Fruit fly (Drosophila melanogaster): ENCODE results near the gene CG14207.

CG14207 gene

dm6 chrX:19638328-19638940 lies 33.4 kb downstream of the CG14207 start, which contains the start of gene Rcd-1:
Gene Rcd-1 (plus strand): TSS chrX:19638767.
- TF ChIP-seq Hr4 (GFP tag; optimal IDR thresholded peaks at IDR 0.05), result no peak
- TF ChIP-seq Hr39 (GFP tag; optimal IDR thresholded peaks at IDR 0.05), result no peak
- TF ChIP-seq topi (GFP tag; optimal IDR thresholded peaks at IDR 0.05), result no peak
- TF ChIP-seq ss (GFP tag; optimal IDR thresholded peaks at IDR 0.05), result peak in 1 of 2 experiments; percentile 12
- no peak for TF ChIP-seq fd85E (GFP tag; optimal IDR thresholded peaks at IDR 0.05)
- no peak for TF ChIP-seq CG32006 (GFP tag; optimal IDR thresholded peaks at IDR 0.05)
- TF ChIP-seq svp (GFP tag), result no peak
- TF ChIP-seq Gug (GFP tag; IDR thresholded peaks at IDR 0.05), result no peak
- no peak for TF ChIP-seq CG4318 (GFP tag; optimal IDR thresholded peaks at IDR 0.05)
- no peak for TF ChIP-seq CG11902 (GFP tag; optimal IDR thresholded peaks at IDR 0.05)
- TF ChIP-seq CG1621 (tag; optimal IDR thresholded peaks at IDR 0.05), result no peak
- no peak for TF ChIP-seq acj6 (GFP tag; optimal IDR thresholded peaks at IDR 0.05)
- TF ChIP-seq Hr38 (GFP tag; optimal IDR thresholded peaks at IDR 0.05), result no peak
- TF ChIP-seq CG10669 (GFP tag; optimal IDR thresholded peaks at IDR 0.05), result no peak
- TF ChIP-seq CG3032 (tag; optimal IDR thresholded peaks at IDR 0.05), result no peak
- TF ChIP-seq CG16779 (tag; optimal IDR thresholded peaks at IDR 0.05), result no peak
- peak; percentile 90 for TF ChIP-seq fkh (GFP tag; optimal IDR thresholded peaks at IDR 0.05)
- TF ChIP-seq Eip78C (GFP tag), result peak; percentile 68

dm6 chrX:19640707-19641248 lies 35.8 kb downstream of the CG14207 start:
- TF ChIP-seq OdsH (GFP tag; optimal IDR thresholded peaks at IDR 0.05), result no peak
- no peak for TF ChIP-seq Sox15 (GFP tag; optimal IDR thresholded peaks at IDR 0.05)
- no peak for TF ChIP-seq CG10669 (GFP tag; optimal IDR thresholded peaks at IDR 0.05)
- no peak for TF ChIP-seq CG7368 (GFP tag; optimal IDR thresholded peaks at IDR 0.05)
- TF ChIP-seq Eip78C (GFP tag), result peak; percentile 68
- TF ChIP-seq dsx (GFP tag; optimal IDR thresholded peaks at IDR 0.05; ENCODE audit: poor library complexity, severe bottlenecking), result no peak
- no peak for TF ChIP-seq Hr4 (GFP tag; optimal IDR thresholded peaks at IDR 0.05)
- TF ChIP-seq Sox14 (GFP tag; optimal IDR thresholded peaks at IDR 0.05), result no peak
- TF ChIP-seq ss (GFP tag; optimal IDR thresholded peaks at IDR 0.05), result peak in 1 of 2 experiments; percentile 20
- TF ChIP-seq achi (GFP tag; optimal IDR thresholded peaks at IDR 0.05), result no peak
- no peak for TF ChIP-seq CG8632 (GFP tag; optimal IDR thresholded peaks at IDR 0.05)
- no peak for TF ChIP-seq cyc (GFP tag; optimal IDR thresholded peaks at IDR 0.05)

- TF ChIP-seq dsx (GFP tag; optimal IDR thresholded peaks at IDR 0.05; ENCODE audit: poor library complexity, severe bottlenecking), result no peak
- no peak for TF ChIP-seq Sox15 (GFP tag; optimal IDR thresholded peaks at IDR 0.05)
- TF ChIP-seq pdm3 (GFP tag; optimal IDR thresholded peaks at IDR 0.05), result no peak
- TF ChIP-seq CG34406 (GFP tag; optimal IDR thresholded peaks at IDR 0.05), result no peak
- no peak for TF ChIP-seq fkh (GFP tag; optimal IDR thresholded peaks at IDR 0.05)
- TF ChIP-seq CG6163 (GFP tag; IDR thresholded peaks at IDR 0.05), result peak; percentile 34; the same call in 1 of the 3 replicates
- TF ChIP-seq Hr39 (GFP tag; optimal IDR thresholded peaks at IDR 0.05), result no peak
- peak; percentile 68 for TF ChIP-seq Eip78C (GFP tag)
- TF ChIP-seq Met (GFP tag; optimal IDR thresholded peaks at IDR 0.05), result no peak
- peak; percentile 61 for TF ChIP-seq Sox14 (GFP tag; optimal IDR thresholded peaks at IDR 0.05)
- no peak for TF ChIP-seq CG6854 (GFP tag; optimal IDR thresholded peaks at IDR 0.05)
- TF ChIP-seq eg (GFP tag; IDR thresholded peaks at IDR 0.05), result 0 out of 3 replicates have a peak, but pooled peaks have one; percentile 8
- TF ChIP-seq CG1621 (tag; optimal IDR thresholded peaks at IDR 0.05), result peak; percentile 3
- no peak for TF ChIP-seq Gug (GFP tag; IDR thresholded peaks at IDR 0.05)
- no peak for TF ChIP-seq esn (GFP tag; optimal IDR thresholded peaks at IDR 0.05)
- TF ChIP-seq CG8119 (GFP tag; IDR thresholded peaks at IDR 0.05), result no peak
- no peak for TF ChIP-seq Sox102F (GFP tag; optimal IDR thresholded peaks at IDR 0.05)
- peak; percentile 100 for TF ChIP-seq achi (GFP tag; optimal IDR thresholded peaks at IDR 0.05)
- TF ChIP-seq CG7368 (GFP tag; optimal IDR thresholded peaks at IDR 0.05), result no peak
- TF ChIP-seq CG3919 (GFP tag; optimal IDR thresholded peaks at IDR 0.05), result no peak
- TF ChIP-seq CG32006 (GFP tag; optimal IDR thresholded peaks at IDR 0.05), result no peak
- TF ChIP-seq Ets21C (GFP tag; optimal IDR thresholded peaks at IDR 0.05), result no peak
- TF ChIP-seq CG31627 (GFP tag; optimal IDR thresholded peaks at IDR 0.05), result peak; percentile 21
- TF ChIP-seq CG6276 (GFP tag; optimal IDR thresholded peaks at IDR 0.05), result no peak
- TF ChIP-seq OdsH (GFP tag; optimal IDR thresholded peaks at IDR 0.05), result no peak
- no peak for TF ChIP-seq spab (GFP tag; optimal IDR thresholded peaks at IDR 0.05)
- TF ChIP-seq CG11294 (GFP tag; IDR thresholded peaks at IDR 0.05), result no peak
- no peak for TF ChIP-seq CG16779 (tag; optimal IDR thresholded peaks at IDR 0.05)
- no peak for TF ChIP-seq CG9139 (GFP tag; optimal IDR thresholded peaks at IDR 0.05)
- TF ChIP-seq CG11762 (GFP tag; optimal IDR thresholded peaks at IDR 0.05; ENCODE audit: insufficient read depth), result no peak
- no peak for TF ChIP-seq fd59A (GFP tag; optimal IDR thresholded peaks at IDR 0.05)
These were observed 38.0 kb downstream of the CG14207 start, which contains the start of the genes CG12237 and Sec61gamma for dm6 chrX:19642819-19643504. Gene CG12237 (minus strand): TSS chrX:19642869. Gene Sec61gamma (plus strand): TSS chrX:19643327.
